Worm (Caenorhabditis elegans) whole organism, L1 larva: ENCODE data around the gene egl-17.

Experiments
- C04F5.9 ChIP-seq: sonication (generic microtip); optimal IDR thresholded peaks from 2 replicates; lab custom pipeline; 2016; ENCODE audit warnings: missing genetic modification characterization, missing compliant biosample characterization
- Y116A8C.19 ChIP-seq: sonication (generic microtip); optimal IDR thresholded peaks from 2 replicates; lab custom pipeline; 2016; ENCODE audit warnings: missing compliant biosample characterization, missing genetic modification characterization, borderline replicate concordance
- alr-1 ChIP-seq: fragments of 200-800 bp; sonication (Bioruptor generic); optimal IDR thresholded peaks from 2 replicates; lab custom pipeline; 2018; ENCODE audit warnings: borderline replicate concordance, mild to moderate bottlenecking, missing genetic modification characterization, missing compliant biosample characterization
- ama-1 ChIP-seq: fragments of 150-350 bp; optimal IDR thresholded peaks from 2 replicates; lab custom pipeline; 2014
- blmp-1 ChIP-seq: fragments of 150-350 bp; optimal IDR thresholded peaks from 2 replicates; lab custom pipeline; 2014; ENCODE audit warnings: missing biosample characterization, missing genetic modification characterization
- ceh-82 ChIP-seq, 3 experiments: fragments of 150-350 bp in 1 of 3; sonication (generic microtip) in 2 of 3; optimal IDR thresholded peaks; 2 replicates each; lab custom pipeline; 2014 to 2017; ENCODE audit warnings: missing biosample characterization in 3 of 3, missing genetic modification characterization in 3 of 3
- ceh-88 ChIP-seq: fragments of 200-800 bp; sonication (Bioruptor generic); IDR thresholded peaks from 2 replicates; pipeline ENCODE4 v1.3.6; 2022; ENCODE audit warnings: missing genetic modification characterization, missing compliant biosample characterization
- ceh-90 ChIP-seq: sonication (generic microtip); optimal IDR thresholded peaks from 2 replicates; lab custom pipeline; 2016; ENCODE audit warnings: missing genetic modification characterization, missing compliant biosample characterization
- dsc-1 ChIP-seq: sonication (generic microtip); optimal IDR thresholded peaks from 2 replicates; lab custom pipeline; 2016; ENCODE audit warnings: mild to moderate bottlenecking, missing genetic modification characterization, missing compliant biosample characterization
- efl-1 ChIP-seq, 4 experiments: fragments of 150-350 bp; optimal IDR thresholded peaks in 3 of 4; peaks in 1 of 4; 1 replicate in 1 of 4; 2 replicates in 3 of 4; lab custom pipeline; 2014; ENCODE audit warnings: missing biosample characterization in 2 of 4, missing genetic modification characterization in 2 of 4, missing genetic modification reagents in 2 of 4
- egl-27 ChIP-seq, 2 experiments: fragments of 150-350 bp in 1 of 2; sonication (generic microtip); optimal IDR thresholded peaks; 3 replicates each; lab custom pipeline; 2017 to 2018; ENCODE audit warnings: missing biosample characterization in 2 of 2, missing genetic modification characterization in 2 of 2, missing genetic modification reagents in 2 of 2
- elt-3 ChIP-seq, 6 experiments: fragments of 150-350 bp in 1 of 6; sonication (generic microtip); optimal IDR thresholded peaks; 2 replicates each; lab custom pipeline; 2017 to 2018; ENCODE audit warnings: missing biosample characterization in 6 of 6, missing genetic modification characterization in 6 of 6, inconsistent platforms in 1 of 6
- ets-5 ChIP-seq: fragments of 200-800 bp; sonication (Bioruptor generic); IDR thresholded peaks from 2 replicates; pipeline ENCODE4 v1.3.6; 2022; ENCODE audit warnings: missing genetic modification characterization, missing compliant biosample characterization
- fkh-4 ChIP-seq: sonication (generic microtip); optimal IDR thresholded peaks from 2 replicates; lab custom pipeline; 2016; ENCODE audit warnings: missing compliant biosample characterization, missing genetic modification characterization, borderline replicate concordance
- irx-1 ChIP-seq: sonication (generic microtip); optimal IDR thresholded peaks from 2 replicates; lab custom pipeline; 2016; ENCODE audit warnings: missing genetic modification characterization, missing compliant biosample characterization
- jun-1 ChIP-seq: fragments of 150-350 bp; optimal IDR thresholded peaks from 2 replicates; lab custom pipeline; 2014; ENCODE audit warnings: missing biosample characterization, missing genetic modification reagents, missing genetic modification characterization
- lin-15B ChIP-seq: fragments of 150-350 bp; sonication (generic microtip); optimal IDR thresholded peaks from 3 replicates; lab custom pipeline; 2014; ENCODE audit warnings: missing biosample characterization, missing genetic modification characterization
- lin-35 ChIP-seq, 2 experiments: fragments of 150-350 bp; optimal IDR thresholded peaks; 2 replicates each; lab custom pipeline; 2014; ENCODE audit warnings: missing biosample characterization in 2 of 2, missing genetic modification characterization in 2 of 2, missing genetic modification reagents in 2 of 2
- lsy-2 ChIP-seq, 2 experiments: fragments of 150-350 bp; optimal IDR thresholded peaks; 2 replicates each; lab custom pipeline; 2014; ENCODE audit warnings: missing biosample characterization in 2 of 2, missing genetic modification characterization in 2 of 2
- mep-1 ChIP-seq: fragments of 150-350 bp; optimal IDR thresholded peaks from 2 replicates; lab custom pipeline; 2014; ENCODE audit warnings: missing biosample characterization, missing genetic modification characterization
- nhr-19 ChIP-seq: fragments of 200-800 bp; sonication (Bioruptor generic); conservative IDR thresholded peaks from 2 replicates; pipeline ENCODE4 v1.3.6; 2022; ENCODE audit warnings: missing genetic modification characterization, missing compliant biosample characterization
- nhr-84 ChIP-seq: sonication (generic microtip); optimal IDR thresholded peaks from 2 replicates; lab custom pipeline; 2017; ENCODE audit warnings: missing biosample characterization, missing genetic modification characterization
- nhr-85 ChIP-seq: sonication (generic microtip); peaks from one replicate; lab custom pipeline; 2016; ENCODE audit warnings: missing genetic modification characterization, inconsistent platforms, missing compliant biosample characterization
- pax-3 ChIP-seq: fragments of 200-800 bp; sonication (Bioruptor generic); optimal IDR thresholded peaks from 2 replicates; lab custom pipeline; 2018; ENCODE audit warnings: mild to moderate bottlenecking, missing genetic modification characterization, moderate library complexity, missing compliant biosample characterization
- snpc-4 ChIP-seq: fragments of 150-350 bp; optimal IDR thresholded peaks from 2 replicates; lab custom pipeline; 2014; ENCODE audit warnings: missing biosample characterization, missing genetic modification characterization
- snu-23 ChIP-seq: sonication (generic microtip); optimal IDR thresholded peaks from 2 replicates; lab custom pipeline; 2016; ENCODE audit warnings: missing genetic modification characterization, missing compliant biosample characterization
- sptf-1 ChIP-seq: fragments of 150-350 bp; optimal IDR thresholded peaks from 2 replicates; lab custom pipeline; 2014; ENCODE audit warnings: missing biosample characterization, missing genetic modification characterization
- sup-37 ChIP-seq: fragments of 200-800 bp; sonication (Bioruptor generic); optimal IDR thresholded peaks from 2 replicates; lab custom pipeline; 2018; ENCODE audit warnings: mild to moderate bottlenecking, missing genetic modification characterization, missing compliant biosample characterization
- swsn-7 ChIP-seq: sonication (generic microtip); optimal IDR thresholded peaks from 2 replicates; lab custom pipeline; 2016; ENCODE audit warnings: missing genetic modification characterization, missing compliant biosample characterization
- tlp-1 ChIP-seq: fragments of 150-350 bp; optimal IDR thresholded peaks from 2 replicates; lab custom pipeline; 2014; ENCODE audit warnings: missing biosample characterization, missing genetic modification characterization
- unc-130 ChIP-seq: fragments of 150-350 bp; optimal IDR thresholded peaks from 2 replicates; lab custom pipeline; 2017; ENCODE audit warnings: missing biosample characterization, missing genetic modification characterization, inconsistent platforms
- unc-98 ChIP-seq: fragments of 200-800 bp; sonication (Bioruptor generic); IDR thresholded peaks from 2 replicates; pipeline ENCODE4 v1.3.6; 2022; ENCODE audit warnings: missing genetic modification characterization, missing compliant biosample characterization
- vab-15 ChIP-seq: sonication (generic microtip); optimal IDR thresholded peaks from 2 replicates; lab custom pipeline; 2017; ENCODE audit warnings: missing genotype, mild to moderate bottlenecking, missing genetic modification characterization, missing compliant biosample characterization
- ztf-4 ChIP-seq: fragments of 150-350 bp; optimal IDR thresholded peaks from 2 replicates; lab custom pipeline; 2014; ENCODE audit warnings: missing biosample characterization, missing genetic modification characterization

The egl-17 gene

DNA sequence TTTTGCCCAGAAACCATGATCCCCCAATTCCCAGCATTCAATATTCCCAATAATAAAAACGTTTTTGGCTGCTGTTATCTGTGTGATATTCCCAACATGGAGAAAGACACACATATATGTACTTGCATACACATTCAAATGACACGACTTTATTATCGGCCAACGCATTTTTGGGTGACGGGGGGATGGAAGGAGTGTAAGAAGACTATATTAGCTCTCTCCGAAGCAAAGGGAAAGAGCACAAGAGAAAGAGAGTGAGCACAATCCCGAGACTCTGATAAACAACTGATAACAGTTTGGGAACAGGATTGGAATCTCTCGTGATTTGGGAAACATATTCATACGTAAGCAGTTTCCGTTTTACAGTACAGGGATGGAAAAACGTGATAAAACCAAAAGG is 49.1 kb upstream of the egl-17 start (continued):
- no peak for TF ChIP-seq ceh-90 (tag; lab: Kevin White, UChicago)
- TF ChIP-seq nhr-84, result no peak
- TF ChIP-seq mep-1 (tag; lab: Kevin White, UChicago), result no peak
- peak; percentile 33 for TF ChIP-seq jun-1 (tag; lab: Kevin White, UChicago)
- TF ChIP-seq sup-37 (GFP tag; lab: Kevin White, UChicago), result no peak
- no peak for TF ChIP-seq C04F5.9 (tag; lab: Kevin White, UChicago)
- TF ChIP-seq ceh-88 (GFP tag; lab: Robert Waterston, UW), result no peak
- no peak for TF ChIP-seq snpc-4 (tag; lab: Kevin White, UChicago)
- no peak for TF ChIP-seq egl-27 (tag; optimal IDR thresholded peaks at IDR 0.05; lab: Kevin White, UChicago)
- TF ChIP-seq efl-1 (optimal IDR thresholded peaks at IDR 0.05; lab: Kevin White, UChicago), result no peak
- no peak for TF ChIP-seq efl-1 (GFP tag; optimal IDR thresholded peaks at IDR 0.05 in 1 of 2; lab: Kevin White, UChicago)
- TF ChIP-seq ceh-82 (tag; optimal IDR thresholded peaks at IDR 0.05; lab: Kevin White, UChicago), result no peak
- TF ChIP-seq ets-5 (GFP tag; lab: Robert Waterston, UW), result no peak
- TF ChIP-seq ama-1, result no peak
- no peak for TF ChIP-seq elt-3 (tag; optimal IDR thresholded peaks at IDR 0.05; lab: Kevin White, UChicago)

DNA sequence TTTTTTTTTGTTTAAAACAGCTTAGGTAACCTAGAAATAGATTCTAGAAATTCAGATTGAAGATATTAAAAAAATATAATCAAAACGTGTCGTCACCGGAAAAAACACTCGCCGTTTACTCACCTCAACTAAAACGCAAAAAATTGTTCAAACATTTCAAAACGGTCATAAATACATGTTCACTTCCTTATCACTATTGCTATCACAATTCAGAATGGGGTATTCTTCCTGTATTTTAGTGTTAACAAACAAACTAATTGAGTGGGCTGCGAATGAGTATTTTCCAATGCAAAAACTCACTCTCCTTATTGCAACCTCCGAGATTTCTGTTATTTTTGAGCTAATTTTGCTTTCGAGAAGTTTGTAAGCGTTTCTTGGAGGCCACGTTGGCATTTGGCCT is 39.7 kb upstream of the egl-17 start, which contains the start of gene F52D1.2:
Gene F52D1.2 (minus strand): TSS at position 393 of the 400 bp plus-strand sequence.
- TF ChIP-seq ceh-82 (tag; optimal IDR thresholded peaks at IDR 0.05; lab: Kevin White, UChicago) (no peak), lsy-2 (tag; optimal IDR thresholded peaks at IDR 0.05; lab: Kevin White, UChicago) (no peak), snu-23 (GFP tag; lab: Kevin White, UChicago) (no peak), lin-15B (tag; lab: Kevin White, UChicago) (no peak), swsn-7 (tag; lab: Kevin White, UChicago) (no peak), alr-1 (tag; lab: Kevin White, UChicago) (no peak), ztf-4 (tag; lab: Kevin White, UChicago) (no peak), Y116A8C.19 (tag; lab: Kevin White, UChicago) (no peak), unc-130 (tag; lab: Kevin White, UChicago) (no peak), tlp-1 (tag; lab: Kevin White, UChicago) (no peak), efl-1 (optimal IDR thresholded peaks at IDR 0.05; lab: Kevin White, UChicago) (no peak), efl-1 (GFP tag; optimal IDR thresholded peaks at IDR 0.05 in 1 of 2; lab: Kevin White, UChicago) (no peak), irx-1 (no peak), nhr-85 (tag; lab: Kevin White, UChicago) (no peak), lin-35 (GFP tag; optimal IDR thresholded peaks at IDR 0.05; lab: Kevin White, UChicago) (no peak), nhr-84 (no peak)

DNA sequence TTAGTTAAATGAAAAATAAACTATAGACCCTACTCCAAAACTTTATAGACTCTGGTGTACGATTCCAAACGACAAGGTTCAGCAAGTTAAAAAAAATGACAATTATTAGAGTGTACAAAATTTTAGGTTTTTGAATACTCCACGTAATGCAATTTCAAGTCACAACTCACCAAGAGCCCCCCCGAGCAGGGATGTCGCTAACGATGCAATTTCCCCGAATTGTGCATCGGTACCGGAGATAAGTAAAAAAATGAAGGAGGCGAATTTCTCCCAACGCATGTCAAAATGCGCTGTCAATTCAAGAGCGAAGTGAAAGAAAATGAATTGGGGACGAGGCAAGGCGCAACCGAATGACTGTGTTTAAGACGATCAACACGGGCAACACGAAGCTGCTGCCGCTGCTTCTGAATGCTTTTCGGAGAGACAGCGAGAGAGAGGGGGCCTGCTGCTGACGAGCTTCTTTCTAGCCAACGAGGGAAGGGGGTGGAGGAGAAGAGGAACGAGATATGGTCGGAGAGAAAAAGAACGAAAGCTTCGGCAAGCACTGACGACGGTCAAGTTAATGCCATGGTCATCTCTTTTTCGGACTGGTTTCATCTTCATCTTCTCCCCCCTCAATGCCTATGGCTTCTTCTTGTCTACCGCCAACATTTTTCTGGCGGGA is 32.2 kb upstream of the egl-17 start, which contains the start of gene abu-12:
Gene abu-12 (minus strand): TSS at position 472 of the 664 bp plus-strand sequence.
- TF ChIP-seq mep-1 (tag; lab: Kevin White, UChicago) (no peak), efl-1 (optimal IDR thresholded peaks at IDR 0.05; lab: Kevin White, UChicago) (no peak), efl-1 (GFP tag; optimal IDR thresholded peaks at IDR 0.05 in 1 of 2; lab: Kevin White, UChicago) (peak in 1 of 2 experiments; percentile 74)

- no peak for TF ChIP-seq sptf-1 (tag; lab: Kevin White, UChicago)
- TF ChIP-seq pax-3 (tag; lab: Kevin White, UChicago), result no peak
- no peak for TF ChIP-seq lin-15B (tag; lab: Kevin White, UChicago)
- no peak for TF ChIP-seq nhr-19 (GFP tag; lab: Robert Waterston, UW)
- no peak for TF ChIP-seq blmp-1 (tag; lab: Kevin White, UChicago)
- no peak for TF ChIP-seq ztf-4 (tag; lab: Kevin White, UChicago)
- no peak for TF ChIP-seq unc-98
- TF ChIP-seq vab-15, result no peak
- TF ChIP-seq dsc-1 (tag; lab: Kevin White, UChicago), result no peak
- TF ChIP-seq fkh-4 (tag; lab: Kevin White, UChicago), result no peak
- TF ChIP-seq unc-130 (tag; lab: Kevin White, UChicago), result no peak
These were observed 30.2 kb upstream of the egl-17 start for ce11 chrX:459316-459715.
